Fruit fly (Drosophila melanogaster) whole organism, embryonic: ENCODE results near the gene Eig71Ek.

Experiments
- Asciz ChIP-seq: fragments of 200-800 bp; sonication (Bioruptor generic); optimal IDR thresholded peaks from 2 replicates; lab custom pipeline; 2017; ENCODE audit warnings: missing biosample characterization, mild to moderate bottlenecking, missing genetic modification characterization, missing genetic modification reagents
- Awh ChIP-seq: fragments of 200-800 bp; sonication (Bioruptor generic); IDR thresholded peaks from 2 replicates; pipeline ENCODE4, ENCODE4 v1.3.6; 2022; ENCODE audit warnings: missing biosample characterization, missing genetic modification characterization
- CG10321 ChIP-seq: fragments of 200-800 bp; sonication (Bioruptor generic); IDR thresholded peaks from 2 replicates; pipeline ENCODE4 v1.3.6; 2022; ENCODE audit warnings: missing biosample characterization, missing genetic modification characterization
- CG10462 ChIP-seq: fragments of 200-800 bp; sonication (Bioruptor generic); optimal IDR thresholded peaks from 2 replicates; lab custom pipeline; 2016; ENCODE audit warnings: missing biosample characterization, missing genetic modification characterization
- CG11695 ChIP-seq: fragments of 200-800 bp; sonication (Bioruptor generic); IDR thresholded peaks from 3 replicates; pipeline ENCODE4 v1.3.6; 2022; ENCODE audit warnings: missing biosample characterization, missing genetic modification characterization
- CG11723 ChIP-seq: fragments of 200-800 bp; sonication (Bioruptor generic); optimal IDR thresholded peaks from 2 replicates; lab custom pipeline; 2017; ENCODE audit warnings: missing biosample characterization, mild to moderate bottlenecking, missing genetic modification characterization
- CG12236 ChIP-seq: fragments of 200-800 bp; sonication (Bioruptor generic); optimal IDR thresholded peaks from 2 replicates; lab custom pipeline; 2016; ENCODE audit warnings: missing biosample characterization, missing genetic modification characterization
- CG1233 ChIP-seq: fragments of 200-800 bp; sonication (Bioruptor generic); optimal IDR thresholded peaks from 4 replicates; lab custom pipeline; 2018; ENCODE audit warnings: missing biosample characterization, mild to moderate bottlenecking, missing genetic modification characterization
- CG13296 ChIP-seq: fragments of 200-800 bp; sonication (Bioruptor generic); optimal IDR thresholded peaks from 3 replicates; lab custom pipeline; 2018; ENCODE audit warnings: missing biosample characterization, mild to moderate bottlenecking, missing genetic modification characterization
- CG17328 ChIP-seq: fragments of 200-800 bp; sonication (Bioruptor generic); IDR thresholded peaks from 2 replicates; pipeline ENCODE4 v1.3.6; 2022; ENCODE audit warnings: missing biosample characterization, missing genetic modification characterization
- CG17912 ChIP-seq: fragments of 200-800 bp; sonication (Bioruptor generic); optimal IDR thresholded peaks from 2 replicates; lab custom pipeline; 2018; ENCODE audit warnings: missing biosample characterization, mild to moderate bottlenecking, missing genetic modification characterization
- CG18619 ChIP-seq: fragments of 200-800 bp; sonication (Bioruptor generic); optimal IDR thresholded peaks from 3 replicates; lab custom pipeline; 2017; ENCODE audit warnings: missing biosample characterization, mild to moderate bottlenecking, missing genetic modification characterization
- CG2120 ChIP-seq: fragments of 200-800 bp; sonication (Bioruptor generic); optimal IDR thresholded peaks from 3 replicates; lab custom pipeline; 2016; ENCODE audit warnings: missing biosample characterization, missing genetic modification characterization
- CG34224 ChIP-seq: fragments of 200-800 bp; sonication (Bioruptor generic); IDR thresholded peaks from 3 replicates; pipeline ENCODE4 v1.3.6; 2022; ENCODE audit warnings: missing biosample characterization, missing genetic modification characterization; ENCODE audit not compliant: partially characterized antibody
- CG4730 ChIP-seq: fragments of 200-800 bp; sonication (Bioruptor generic); IDR thresholded peaks from 2 replicates; pipeline ENCODE4 v1.3.6; 2022; ENCODE audit warnings: missing biosample characterization, missing genetic modification characterization
- CG7839 ChIP-seq: fragments of 200-800 bp; sonication (Bioruptor generic); optimal IDR thresholded peaks from 3 replicates; lab custom pipeline; 2018; ENCODE audit warnings: missing biosample characterization, mild to moderate bottlenecking, missing genetic modification characterization, moderate library complexity
- CG7928 ChIP-seq: fragments of 200-800 bp; sonication (Bioruptor generic); optimal IDR thresholded peaks from 2 replicates; lab custom pipeline; 2017; ENCODE audit warnings: missing biosample characterization, mild to moderate bottlenecking, missing genetic modification characterization
- CG8281 ChIP-seq: fragments of 200-800 bp; sonication (Bioruptor generic); optimal IDR thresholded peaks from 2 replicates; lab custom pipeline; 2018; ENCODE audit warnings: missing biosample characterization, mild to moderate bottlenecking, missing genetic modification characterization, moderate library complexity
- CG8478 ChIP-seq: fragments of >200 bp; optimal IDR thresholded peaks from 2 replicates; lab custom pipeline; 2018
- HHEX ChIP-seq: fragments of 200-800 bp; sonication (Bioruptor generic); optimal IDR thresholded peaks from 3 replicates; lab custom pipeline; 2017; ENCODE audit warnings: missing biosample characterization, mild to moderate bottlenecking, missing genetic modification characterization, missing genetic modification reagents
- Hmr ChIP-seq: fragments of 200-800 bp; sonication (Bioruptor generic); optimal IDR thresholded peaks from 3 replicates; lab custom pipeline; 2017; ENCODE audit warnings: mild to moderate bottlenecking, missing biosample characterization, missing genetic modification reagents, missing genetic modification characterization
- Hr51 ChIP-seq, 2 experiments: fragments of 200-800 bp; sonication (Bioruptor generic); optimal IDR thresholded peaks; 2 replicates in 1 of 2; 3 replicates in 1 of 2; lab custom pipeline; 2016 to 2018; ENCODE audit warnings: missing biosample characterization in 2 of 2, missing genetic modification characterization in 2 of 2, mild to moderate bottlenecking in 1 of 2, moderate library complexity in 1 of 2
- MBD-R2 ChIP-seq: fragments of 200-800 bp; sonication (Bioruptor generic); IDR thresholded peaks from 2 replicates; pipeline ENCODE4 v1.3.6; 2022; ENCODE audit warnings: missing biosample characterization, missing genetic modification characterization
- Med ChIP-seq: fragments of 200-800 bp; sonication (Bioruptor generic); peaks from one replicate; lab custom pipeline; 2016; ENCODE audit warnings: missing biosample characterization, missing genetic modification characterization, mild to moderate bottlenecking, inconsistent platforms, moderate library complexity
- PHDP ChIP-seq: fragments of 200-800 bp; sonication (Bioruptor generic); optimal IDR thresholded peaks from 3 replicates; lab custom pipeline; 2018; ENCODE audit warnings: missing biosample characterization, mild to moderate bottlenecking, missing genetic modification characterization, moderate library complexity
- Sox102F ChIP-seq: fragments of 200-800 bp; sonication (Bioruptor generic); optimal IDR thresholded peaks from 2 replicates; lab custom pipeline; 2018; ENCODE audit warnings: missing biosample characterization, mild to moderate bottlenecking, missing genetic modification characterization, moderate library complexity
- Sry-β ChIP-seq: fragments of 200-800 bp; sonication (Bioruptor generic); optimal IDR thresholded peaks from 2 replicates; lab custom pipeline; 2018; ENCODE audit warnings: missing biosample characterization, mild to moderate bottlenecking, missing genetic modification characterization, moderate library complexity
- dpn ChIP-seq, 2 experiments: fragments of 200-800 bp; sonication (Bioruptor generic); optimal IDR thresholded peaks; 3 replicates each; lab custom pipeline; 2016; ENCODE audit warnings: missing biosample characterization in 2 of 2, missing genetic modification characterization in 2 of 2
- dysf ChIP-seq: fragments of 200-800 bp; sonication (Bioruptor generic); IDR thresholded peaks from 3 replicates; pipeline ENCODE4 v1.3.6; 2022; ENCODE audit warnings: missing biosample characterization, missing genetic modification characterization
- her ChIP-seq: fragments of 200-800 bp; sonication (Bioruptor generic); optimal IDR thresholded peaks from 2 replicates; lab custom pipeline; 2016; ENCODE audit warnings: missing biosample characterization, missing genetic modification characterization
- klu ChIP-seq: fragments of 200-800 bp; sonication (Bioruptor generic); IDR thresholded peaks from 2 replicates; pipeline ENCODE4 v1.3.6; 2022; ENCODE audit warnings: missing biosample characterization, missing genetic modification characterization
- lab ChIP-seq: fragments of 200-800 bp; sonication (Bioruptor generic); optimal IDR thresholded peaks from 3 replicates; lab custom pipeline; 2017; ENCODE audit warnings: missing biosample characterization, missing genetic modification characterization, mild to moderate bottlenecking, moderate library complexity, missing genetic modification reagents
- maf-S ChIP-seq: fragments of 200-800 bp; sonication (Bioruptor generic); optimal IDR thresholded peaks from 2 replicates; lab custom pipeline; 2016; ENCODE audit warnings: missing biosample characterization, missing genetic modification characterization
- mam ChIP-seq: fragments of 200-800 bp; sonication (Bioruptor generic); optimal IDR thresholded peaks from 3 replicates; lab custom pipeline; 2016; ENCODE audit warnings: missing biosample characterization, missing genetic modification characterization
- oc ChIP-seq: fragments of 200-800 bp; sonication (Bioruptor generic); optimal IDR thresholded peaks from 2 replicates; lab custom pipeline; 2018; ENCODE audit warnings: missing biosample characterization, mild to moderate bottlenecking, missing genetic modification characterization, moderate library complexity
- otp ChIP-seq: fragments of 200-800 bp; sonication (Bioruptor generic); IDR thresholded peaks from 3 replicates; pipeline ENCODE4, ENCODE4 v1.3.6; 2022; ENCODE audit warnings: missing biosample characterization, missing genetic modification characterization
- prd ChIP-seq, 3 experiments: fragments of >200 bp in 2 of 3; fragments of 200-800 bp in 1 of 3; sonication (Bioruptor generic) in 1 of 3; optimal IDR thresholded peaks in 2 of 3; IDR thresholded peaks in 1 of 3; 2 replicates in 2 of 3; 3 replicates in 1 of 3; pipeline versions ENCODE4 v1.3.6 to Lab custom; 2017 to 2022; ENCODE audit warnings: missing biosample characterization in 1 of 3, missing genetic modification characterization in 1 of 3
- row ChIP-seq: fragments of 200-800 bp; sonication (Bioruptor generic); IDR thresholded peaks from 3 replicates; pipeline ENCODE4 v1.3.6; 2022; ENCODE audit warnings: missing biosample characterization, missing genetic modification characterization
- sd ChIP-seq: fragments of 200-800 bp; sonication (Bioruptor generic); optimal IDR thresholded peaks from 3 replicates; lab custom pipeline; 2018; ENCODE audit warnings: missing biosample characterization, mild to moderate bottlenecking, missing genetic modification characterization, moderate library complexity
- sens ChIP-seq: fragments of 200-800 bp; sonication (Bioruptor generic); peaks from one replicate; lab custom pipeline; 2016; ENCODE audit warnings: missing biosample characterization, missing genetic modification characterization
- sima ChIP-seq: fragments of 200-800 bp; sonication (Bioruptor generic); optimal IDR thresholded peaks from 2 replicates; lab custom pipeline; 2016; ENCODE audit warnings: missing biosample characterization, missing genetic modification characterization
- slp2 ChIP-seq: fragments of 200-800 bp; sonication (Bioruptor generic); optimal IDR thresholded peaks from 2 replicates; lab custom pipeline; 2016; ENCODE audit warnings: missing biosample characterization, missing genetic modification characterization
- sqz ChIP-seq: fragments of 200-800 bp; sonication (Bioruptor generic); optimal IDR thresholded peaks from 3 replicates; lab custom pipeline; 2018; ENCODE audit warnings: missing biosample characterization, mild to moderate bottlenecking, missing genetic modification characterization
- tin ChIP-seq: fragments of 200-800 bp; sonication (Bioruptor generic); optimal IDR thresholded peaks from 3 replicates; lab custom pipeline; 2016; ENCODE audit warnings: missing biosample characterization, missing genetic modification characterization
- tup ChIP-seq: fragments of 200-800 bp; sonication (Bioruptor generic); optimal IDR thresholded peaks from 2 replicates; lab custom pipeline; 2016; ENCODE audit warnings: missing biosample characterization, mild to moderate bottlenecking, missing genetic modification characterization, moderate library complexity
- usp ChIP-seq: fragments of >200 bp; optimal IDR thresholded peaks from 2 replicates; lab custom pipeline; 2017; ENCODE audit warnings: missing biosample characterization, missing genetic modification characterization
- yki ChIP-seq: fragments of >200 bp; optimal IDR thresholded peaks from 3 replicates; lab custom pipeline; 2018
- zfh1 ChIP-seq: fragments of 200-800 bp; sonication (Bioruptor generic); IDR thresholded peaks from 3 replicates; pipeline ENCODE4 v1.3.6; 2022; ENCODE audit warnings: missing biosample characterization, missing genetic modification characterization

Gene Eig71Ek

dm6 chr3L:15692794-15693532 is 31.9 kb downstream of the Eig71Ek start (continued):
- TF ChIP-seq MBD-R2, result no peak
- TF ChIP-seq maf-S (GFP tag; lab: Kevin White, UChicago), result no peak
- TF ChIP-seq zfh1 (GFP tag; lab: Robert Waterston, UW), result no peak
- TF ChIP-seq CG2120, result no peak

dm6 chr3L:15694406-15694805 is 33.4 kb downstream of the Eig71Ek start:
- TF ChIP-seq dysf (GFP tag; lab: Robert Waterston, UW) (0 out of 3 replicates have a peak, but pooled peaks have one; percentile 29), sens (peak; percentile 65), CG34224 (GFP tag; lab: Robert Waterston, UW) (no peak), Asciz (GFP tag; lab: Kevin White, UChicago) (peak; percentile 24), sima (GFP tag; lab: Kevin White, UChicago) (no peak), CG1233 (GFP tag; lab: Kevin White, UChicago) (peak; percentile 27), CG13296 (GFP tag; lab: Kevin White, UChicago) (peak; percentile 38), CG11723 (no peak), CG17912 (no peak), CG7839 (peak; percentile 8), tup (GFP tag; lab: Kevin White, UChicago) (no peak), CG12236 (GFP tag; lab: Kevin White, UChicago) (no peak), Med (peak; percentile 59), slp2 (GFP tag; lab: Kevin White, UChicago) (no peak), Hmr (peak; percentile 9), tin (no peak), oc (tag; lab: Kevin White, UChicago) (peak; percentile 48), lab (GFP tag; lab: Kevin White, UChicago) (peak; percentile 21), CG7928 (GFP tag; lab: Kevin White, UChicago) (no peak), mam (GFP tag; lab: Kevin White, UChicago) (no peak), prd (optimal IDR thresholded peaks at IDR 0.05; lab: Kevin White, UChicago) (no peak), prd (GFP tag; IDR thresholded peaks at IDR 0.05; lab: Robert Waterston, UW) (no peak), CG10321 (no peak), HHEX (GFP tag; lab: Kevin White, UChicago) (no peak), CG10462 (GFP tag; lab: Kevin White, UChicago) (no peak), CG8281 (tag; lab: Kevin White, UChicago) (peak; percentile 7), CG8478 (no peak), Sry-β (GFP tag; lab: Kevin White, UChicago) (no peak), CG18619 (GFP tag; lab: Kevin White, UChicago) (peak; percentile 5), Hr51 (GFP tag; optimal IDR thresholded peaks at IDR 0.05; lab: Kevin White, UChicago) (peak in 1 of 2 experiments; percentile 7), Awh (GFP tag; lab: Robert Waterston, UW) (no peak), usp (no peak), CG17328 (no peak), row (GFP tag; lab: Robert Waterston, UW) (peak; percentile 33; the same call in 1 of the 3 replicates), CG11695 (GFP tag; lab: Robert Waterston, UW) (no peak), PHDP (peak; percentile 12), Sox102F (GFP tag; lab: Kevin White, UChicago) (peak; percentile 4), yki (lab: Kevin White, UChicago) (no peak), dpn (GFP tag; optimal IDR thresholded peaks at IDR 0.05; lab: Kevin White, UChicago) (peak in 1 of 2 experiments; percentile 7), otp (GFP tag; lab: Robert Waterston, UW) (0 out of 3 replicates have a peak, but pooled peaks have one; percentile 43), CG4730 (GFP tag; lab: Robert Waterston, UW) (no peak), klu (no peak), her (GFP tag; lab: Kevin White, UChicago) (no peak), sqz (GFP tag; lab: Kevin White, UChicago) (peak; percentile 21), sd (peak; percentile 19)
